Fruit fly (Drosophila melanogaster) whole organism, embryonic: ENCODE data around the gene Sf3b6.

Experiments used
- B-H1 ChIP-seq: fragments of 200-800 bp; sonication (Bioruptor generic); IDR thresholded peaks from 3 replicates; pipeline ENCODE4 v1.3.6; 2022; ENCODE audit warnings: missing biosample characterization, missing genetic modification characterization
- Bgb ChIP-seq: fragments of 200-800 bp; sonication (Bioruptor generic); IDR thresholded peaks from 2 replicates; pipeline ENCODE4 v1.3.6; 2022; ENCODE audit warnings: missing biosample characterization, missing genetic modification characterization; ENCODE audit not compliant: partially characterized antibody
- CG11093 ChIP-seq: fragments of 200-800 bp; sonication (Bioruptor generic); IDR thresholded peaks from 3 replicates; pipeline ENCODE4 v1.3.6; 2022; ENCODE audit warnings: missing biosample characterization, missing genetic modification characterization
- CG11723 ChIP-seq: fragments of 200-800 bp; sonication (Bioruptor generic); optimal IDR thresholded peaks from 2 replicates; lab custom pipeline; 2017; ENCODE audit warnings: missing biosample characterization, mild to moderate bottlenecking, missing genetic modification characterization
- CG13123 ChIP-seq: fragments of 200-800 bp; sonication (Bioruptor generic); optimal IDR thresholded peaks from 2 replicates; lab custom pipeline; 2016; ENCODE audit warnings: missing biosample characterization, missing genetic modification characterization
- CG13894 ChIP-seq: fragments of 200-800 bp; sonication (Bioruptor generic); optimal IDR thresholded peaks from 3 replicates; lab custom pipeline; 2018; ENCODE audit warnings: missing biosample characterization, mild to moderate bottlenecking, missing genetic modification characterization, moderate library complexity
- CG1647 ChIP-seq: fragments of 200-800 bp; sonication (Bioruptor generic); optimal IDR thresholded peaks from 3 replicates; lab custom pipeline; 2016; ENCODE audit warnings: missing biosample characterization, missing genetic modification characterization
- CG17186 ChIP-seq: fragments of 200-800 bp; sonication (Bioruptor generic); optimal IDR thresholded peaks from 3 replicates; lab custom pipeline; 2017; ENCODE audit warnings: missing biosample characterization, missing genetic modification reagents, missing genetic modification characterization
- CG17568 ChIP-seq: fragments of 200-800 bp; sonication (Bioruptor generic); optimal IDR thresholded peaks from 2 replicates; lab custom pipeline; 2018; ENCODE audit warnings: missing biosample characterization, mild to moderate bottlenecking, missing genetic modification characterization, moderate library complexity
- CG2199 ChIP-seq: fragments of 200-800 bp; sonication (Bioruptor generic); IDR thresholded peaks from 3 replicates; pipeline ENCODE4 v1.3.6; 2022; ENCODE audit warnings: missing biosample characterization, missing genetic modification characterization
- CG34422 ChIP-seq: fragments of 200-800 bp; sonication (Bioruptor generic); IDR thresholded peaks from 3 replicates; pipeline ENCODE4 v1.3.6; 2022; ENCODE audit warnings: missing biosample characterization, missing genetic modification characterization
- CG4424 ChIP-seq: fragments of 200-800 bp; sonication (Bioruptor generic); optimal IDR thresholded peaks from 3 replicates; lab custom pipeline; 2016; ENCODE audit warnings: missing biosample characterization, missing genetic modification characterization
- CG6175 ChIP-seq: fragments of 200-800 bp; sonication (Bioruptor generic); IDR thresholded peaks from 3 replicates; pipeline ENCODE4 v1.3.6; 2022; ENCODE audit warnings: missing biosample characterization, missing genetic modification characterization
- CG8388 ChIP-seq: fragments of 200-800 bp; sonication (Bioruptor generic); optimal IDR thresholded peaks from 2 replicates; lab custom pipeline; 2019; ENCODE audit warnings: missing biosample characterization, mild to moderate bottlenecking, missing genetic modification characterization, moderate library complexity
- CG9609 ChIP-seq: fragments of 200-800 bp; sonication (Bioruptor generic); optimal IDR thresholded peaks from 3 replicates; lab custom pipeline; 2016; ENCODE audit warnings: missing biosample characterization, missing genetic modification characterization
- Doc3 ChIP-seq: fragments of 200-800 bp; sonication (Bioruptor generic); IDR thresholded peaks from 3 replicates; pipeline ENCODE4 v1.3.6; 2022; ENCODE audit warnings: missing biosample characterization, missing genetic modification characterization; ENCODE audit not compliant: partially characterized antibody
- Gsc ChIP-seq: fragments of 200-800 bp; sonication (Bioruptor generic); IDR thresholded peaks from 2 replicates; pipeline ENCODE4 v1.3.6; 2022; ENCODE audit warnings: missing biosample characterization, missing genetic modification characterization
- H2.0 ChIP-seq: fragments of 200-800 bp; sonication (Bioruptor generic); IDR thresholded peaks from 2 replicates; pipeline ENCODE4 v1.3.6; 2022; ENCODE audit warnings: missing biosample characterization, missing genetic modification characterization
- HHEX ChIP-seq: fragments of 200-800 bp; sonication (Bioruptor generic); optimal IDR thresholded peaks from 3 replicates; lab custom pipeline; 2017; ENCODE audit warnings: missing biosample characterization, mild to moderate bottlenecking, missing genetic modification characterization, missing genetic modification reagents
- Hr51 ChIP-seq, 2 experiments: fragments of 200-800 bp; sonication (Bioruptor generic); optimal IDR thresholded peaks; 2 replicates in 1 of 2; 3 replicates in 1 of 2; lab custom pipeline; 2016 to 2018; ENCODE audit warnings: missing biosample characterization in 2 of 2, missing genetic modification characterization in 2 of 2, mild to moderate bottlenecking in 1 of 2, moderate library complexity in 1 of 2
- NfI ChIP-seq: fragments of 200-800 bp; sonication (Bioruptor generic); optimal IDR thresholded peaks from 3 replicates; lab custom pipeline; 2018; ENCODE audit warnings: missing biosample characterization, mild to moderate bottlenecking, missing genetic modification characterization, moderate library complexity
- Pdp1 ChIP-seq, 2 experiments: fragments of 200-800 bp; sonication (Bioruptor generic); optimal IDR thresholded peaks; 3 replicates each; lab custom pipeline; 2016; ENCODE audit warnings: missing biosample characterization in 2 of 2, missing genetic modification characterization in 2 of 2, mild to moderate bottlenecking in 1 of 2, moderate library complexity in 1 of 2
- Ptx1 ChIP-seq: fragments of 200-800 bp; sonication (Bioruptor generic); IDR thresholded peaks from 2 replicates; pipeline ENCODE4 v1.3.6; 2022; ENCODE audit warnings: missing biosample characterization, missing genetic modification characterization
- Ravus ChIP-seq: fragments of 200-800 bp; sonication (Bioruptor generic); IDR thresholded peaks from 2 replicates; pipeline ENCODE4 v1.3.6; 2022; ENCODE audit warnings: missing biosample characterization, missing genetic modification characterization
- Sox102F ChIP-seq: fragments of 200-800 bp; sonication (Bioruptor generic); optimal IDR thresholded peaks from 2 replicates; lab custom pipeline; 2018; ENCODE audit warnings: missing biosample characterization, mild to moderate bottlenecking, missing genetic modification characterization, moderate library complexity
- Ssrp ChIP-seq: fragments of 200-800 bp; sonication (Bioruptor generic); optimal IDR thresholded peaks from 2 replicates; lab custom pipeline; 2018; ENCODE audit warnings: missing biosample characterization, mild to moderate bottlenecking, missing genetic modification characterization, moderate library complexity
- Taf1 ChIP-seq: fragments of 200-800 bp; sonication (Bioruptor generic); IDR thresholded peaks from 2 replicates; pipeline ENCODE4 v1.3.6; 2022; ENCODE audit warnings: missing biosample characterization, missing genetic modification characterization
- al ChIP-seq: fragments of 200-800 bp; sonication (Bioruptor generic); IDR thresholded peaks from 2 replicates; pipeline ENCODE4 v1.3.6; 2022; ENCODE audit warnings: missing biosample characterization, missing genetic modification characterization
- ase ChIP-seq: fragments of 200-800 bp; sonication (Bioruptor generic); IDR thresholded peaks from 3 replicates; pipeline ENCODE4 v1.3.6; 2022; ENCODE audit warnings: missing biosample characterization, missing genetic modification characterization
- ato ChIP-seq: fragments of 200-800 bp; sonication (Bioruptor generic); IDR thresholded peaks from 2 replicates; pipeline ENCODE4 v1.3.6; 2022; ENCODE audit warnings: missing biosample characterization, missing genetic modification characterization; ENCODE audit not compliant: partially characterized antibody
- bab2 ChIP-seq: fragments of 200-800 bp; sonication (Bioruptor generic); optimal IDR thresholded peaks from 2 replicates; lab custom pipeline; 2016; ENCODE audit warnings: missing biosample characterization, missing genetic modification characterization
- br ChIP-seq: fragments of >200 bp; optimal IDR thresholded peaks from 2 replicates; lab custom pipeline; 2017
- chm ChIP-seq: fragments of 200-800 bp; sonication (Bioruptor generic); IDR thresholded peaks from 2 replicates; pipeline ENCODE4 v1.3.6; 2022; ENCODE audit warnings: missing biosample characterization, missing genetic modification characterization
- disco-r ChIP-seq: fragments of 200-800 bp; sonication (Bioruptor generic); optimal IDR thresholded peaks from 2 replicates; lab custom pipeline; 2016; ENCODE audit warnings: missing biosample characterization, missing genetic modification characterization
- fru ChIP-seq: fragments of >200 bp; optimal IDR thresholded peaks from 2 replicates; lab custom pipeline; 2017
- ftz-f1 ChIP-seq: fragments of 200-800 bp; sonication (Bioruptor generic); optimal IDR thresholded peaks from 2 replicates; lab custom pipeline; 2016; ENCODE audit warnings: missing biosample characterization, missing genetic modification characterization
- gsb ChIP-seq: fragments of 200-800 bp; sonication (Bioruptor generic); IDR thresholded peaks from 2 replicates; pipeline ENCODE4 v1.3.6; 2022; ENCODE audit warnings: missing biosample characterization, missing genetic modification characterization
- hb ChIP-seq: fragments of 200-800 bp; sonication (Bioruptor generic); IDR thresholded peaks from 3 replicates; pipeline ENCODE4 v1.3.6; 2022; ENCODE audit warnings: missing biosample characterization, missing genetic modification characterization; ENCODE audit not compliant: partially characterized antibody
- insv ChIP-seq, 2 experiments: fragments of 200-800 bp; sonication (Bioruptor generic); optimal IDR thresholded peaks; 3 replicates each; lab custom pipeline; 2016 to 2018; ENCODE audit warnings: missing biosample characterization in 2 of 2, missing genetic modification characterization in 2 of 2
- klu ChIP-seq: fragments of 200-800 bp; sonication (Bioruptor generic); IDR thresholded peaks from 2 replicates; pipeline ENCODE4 v1.3.6; 2022; ENCODE audit warnings: missing biosample characterization, missing genetic modification characterization
- lmd ChIP-seq: fragments of 200-800 bp; sonication (Bioruptor generic); IDR thresholded peaks from 2 replicates; pipeline ENCODE4 v1.3.6; 2022; ENCODE audit warnings: missing biosample characterization, missing genetic modification characterization
- mam ChIP-seq: fragments of 200-800 bp; sonication (Bioruptor generic); optimal IDR thresholded peaks from 3 replicates; lab custom pipeline; 2016; ENCODE audit warnings: missing biosample characterization, missing genetic modification characterization
- org-1 ChIP-seq: fragments of 200-800 bp; sonication (Bioruptor generic); optimal IDR thresholded peaks from 2 replicates; lab custom pipeline; 2017; ENCODE audit warnings: missing biosample characterization, missing genetic modification characterization
- phol ChIP-seq: fragments of 200-800 bp; sonication (Bioruptor generic); optimal IDR thresholded peaks from 3 replicates; lab custom pipeline; 2018; ENCODE audit warnings: missing biosample characterization, mild to moderate bottlenecking, missing genetic modification characterization, moderate library complexity
- pum ChIP-seq: fragments of 200-800 bp; sonication (Bioruptor generic); optimal IDR thresholded peaks from 2 replicates; lab custom pipeline; 2016; ENCODE audit warnings: missing biosample characterization, missing genetic modification characterization
- repo ChIP-seq: fragments of 200-800 bp; sonication (Bioruptor generic); optimal IDR thresholded peaks from 2 replicates; lab custom pipeline; 2016; ENCODE audit warnings: missing biosample characterization, missing genetic modification characterization
- seq ChIP-seq: fragments of 200-800 bp; sonication (Bioruptor generic); IDR thresholded peaks from 2 replicates; pipeline ENCODE4 v1.3.6; 2022; ENCODE audit warnings: missing biosample characterization, missing genetic modification characterization
- slbo ChIP-seq: fragments of 200-800 bp; sonication (Bioruptor generic); IDR thresholded peaks from 2 replicates; pipeline ENCODE4 v1.3.6; 2022; ENCODE audit warnings: missing biosample characterization, missing genetic modification characterization
- zen2 ChIP-seq: fragments of 200-800 bp; sonication (Bioruptor generic); IDR thresholded peaks from 3 replicates; pipeline ENCODE4 v1.3.6; 2022; ENCODE audit warnings: missing biosample characterization, missing genetic modification characterization; ENCODE audit not compliant: partially characterized antibody

Gene Sf3b6

DNA sequence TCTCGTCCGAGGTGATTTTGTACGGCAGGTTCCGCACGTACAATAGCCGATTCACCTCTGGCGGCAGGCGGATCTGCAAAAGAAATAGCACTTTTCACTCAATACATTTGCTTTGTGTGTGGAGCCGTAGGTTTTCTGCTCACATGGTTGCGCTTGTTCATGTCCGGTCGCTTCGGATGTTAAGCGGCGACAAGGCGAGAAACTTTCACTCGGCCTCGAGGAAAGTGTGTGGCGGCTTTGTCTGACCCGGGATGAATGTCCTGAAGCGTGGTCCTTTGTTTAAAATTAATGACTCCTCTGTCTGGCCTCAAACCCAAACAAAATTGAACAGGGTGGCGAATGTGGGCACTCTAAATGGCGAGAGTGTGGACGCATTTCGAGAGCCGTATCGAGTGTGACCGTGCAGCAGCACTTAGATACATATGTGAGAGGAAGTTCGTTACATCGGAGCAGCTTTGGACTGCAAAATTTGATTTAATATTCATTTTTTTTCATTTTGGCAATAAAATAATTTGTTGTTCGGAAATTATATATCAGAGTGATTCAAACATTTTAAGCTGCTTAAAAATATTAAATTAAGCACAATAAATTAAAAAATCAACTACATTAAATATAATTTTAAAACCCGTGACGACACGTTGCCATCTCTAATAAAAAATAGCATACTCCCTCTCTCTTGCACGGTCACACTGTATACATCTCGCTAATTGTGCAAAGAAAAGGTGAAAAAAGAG, at the start of gene Sf3b6, which contains the start of gene Tnpo (continued):
- TF ChIP-seq CG4424 (peak; percentile 89), ato (GFP tag; lab: Robert Waterston, UW) (no peak), HHEX (GFP tag; lab: Kevin White, UChicago) (peak; percentile 70), CG1647 (GFP tag; lab: Kevin White, UChicago) (peak; percentile 58), CG2199 (GFP tag; lab: Robert Waterston, UW) (0 out of 3 replicates have a peak, but pooled peaks have one; percentile 37), br (lab: Kevin White, UChicago) (no peak), zen2 (no peak; the same call in 2 of the 3 replicates), Ravus (GFP tag; lab: Robert Waterston, UW) (no peak; the same call in 1 of the 2 replicates), phol (tag; lab: Kevin White, UChicago) (peak; percentile 91), klu (peak; percentile 85), hb (no peak), mam (GFP tag; lab: Kevin White, UChicago) (peak; percentile 89), B-H1 (GFP tag; lab: Robert Waterston, UW) (peak; percentile 63; the same call in 2 of the 3 replicates), chm (GFP tag; lab: Robert Waterston, UW) (peak; percentile 56; the same call in 1 of the 2 replicates), org-1 (GFP tag; lab: Kevin White, UChicago) (peak; percentile 56), gsb (GFP tag; lab: Robert Waterston, UW) (peak; percentile 58), H2.0 (GFP tag; lab: Robert Waterston, UW) (peak; percentile 66; the same call in 1 of the 2 replicates), CG13894 (tag; lab: Kevin White, UChicago) (no peak), seq (GFP tag; lab: Robert Waterston, UW) (peak; percentile 77), Ssrp (tag; lab: Kevin White, UChicago) (peak; percentile 87), slbo (GFP tag; lab: Robert Waterston, UW) (peak; percentile 92), CG13123 (GFP tag; lab: Kevin White, UChicago) (peak; percentile 63), CG11723 (GFP tag; lab: Kevin White, UChicago) (no peak), Gsc (GFP tag; lab: Robert Waterston, UW) (no peak; the same call in 1 of the 2 replicates), Bgb (GFP tag; lab: Robert Waterston, UW) (peak; percentile 56; the same call in 1 of the 2 replicates), CG34422 (peak; percentile 85), disco-r (peak; percentile 33), Doc3 (GFP tag; lab: Robert Waterston, UW) (peak; percentile 55; the same call in 1 of the 3 replicates), ftz-f1 (GFP tag; lab: Kevin White, UChicago) (no peak), lmd (GFP tag; lab: Robert Waterston, UW) (peak; percentile 85), al (peak; percentile 84), CG17568 (GFP tag; lab: Kevin White, UChicago) (no peak), CG17186 (GFP tag; lab: Kevin White, UChicago) (peak; percentile 62), Hr51 (GFP tag; optimal IDR thresholded peaks at IDR 0.05; lab: Kevin White, UChicago) (peak in 1 of 2 experiments; percentile 55), pum (GFP tag; lab: Kevin White, UChicago) (peak; percentile 78), insv (GFP tag; optimal IDR thresholded peaks at IDR 0.05; lab: Kevin White, UChicago) (peak in 1 of 2 experiments; percentile 52), Sox102F (no peak), ase (GFP tag; lab: Robert Waterston, UW) (peak; percentile 68), CG8388 (GFP tag; lab: Kevin White, UChicago) (no peak), fru (lab: Kevin White, UChicago) (no peak), Pdp1 (GFP tag; optimal IDR thresholded peaks at IDR 0.05; lab: Kevin White, UChicago) (peak; percentile 59 to 77), NfI (GFP tag; lab: Kevin White, UChicago) (peak; percentile 75), CG6175 (GFP tag; lab: Robert Waterston, UW) (peak; percentile 39; the same call in 1 of the 3 replicates), repo (no peak), Taf1 (GFP tag; lab: Robert Waterston, UW) (peak; percentile 68; the same call in 1 of the 2 replicates), bab2 (GFP tag; lab: Kevin White, UChicago) (peak; percentile 79), Ptx1 (GFP tag; lab: Robert Waterston, UW) (peak; percentile 92), CG11093 (GFP tag; lab: Robert Waterston, UW) (peak; percentile 59; the same call in 2 of the 3 replicates), CG9609 (GFP tag; lab: Kevin White, UChicago) (peak; percentile 81)
